Worm (Caenorhabditis elegans) whole organism, young adult: ENCODE results near the gene Y17D7C.6.
"Not testable (repeated sequence)": the region's sequence is repeated elsewhere in the genome, so short reads cannot be mapped to it uniquely, and the experiment has no call there.

Source experiments
- B0035.1 ChIP-seq: sonication (generic microtip); optimal IDR thresholded peaks from 2 replicates; lab custom pipeline; 2016; ENCODE audit warnings: missing genetic modification characterization, mild to moderate bottlenecking, missing compliant biosample characterization, missing genotype, missing genetic modification reagents
- F22D6.2 ChIP-seq: sonication (generic microtip); optimal IDR thresholded peaks from 2 replicates; lab custom pipeline; 2016; ENCODE audit warnings: mild to moderate bottlenecking, missing genetic modification characterization, missing compliant biosample characterization
- F23B12.7 ChIP-seq: sonication (generic microtip); optimal IDR thresholded peaks from 2 replicates; lab custom pipeline; 2017; ENCODE audit warnings: missing genetic modification characterization, mild to moderate bottlenecking, missing compliant biosample characterization, antibody characterized with exemption, moderate library complexity; ENCODE audit not compliant: insufficient read depth
- F33H1.4 ChIP-seq: fragments of 200-800 bp; sonication (Bioruptor generic); IDR thresholded peaks from 2 replicates; pipeline ENCODE4 v1.3.6; 2022; ENCODE audit warnings: missing genetic modification reagents, missing genetic modification characterization, missing compliant biosample characterization
- F39B2.1 ChIP-seq: fragments of 200-800 bp; sonication (Bioruptor generic); IDR thresholded peaks from 2 replicates; pipeline ENCODE4 v1.3.6; 2022; ENCODE audit warnings: missing genetic modification reagents, missing genetic modification characterization, missing compliant biosample characterization
- F49E8.2 ChIP-seq: sonication (generic microtip); optimal IDR thresholded peaks from 3 replicates; lab custom pipeline; 2017; ENCODE audit warnings: missing genetic modification characterization, mild to moderate bottlenecking, missing compliant biosample characterization, antibody characterized with exemption, moderate library complexity; ENCODE audit not compliant: insufficient read depth
- F52B5.7 ChIP-seq: sonication (generic microtip); optimal IDR thresholded peaks from 2 replicates; lab custom pipeline; 2016; ENCODE audit warnings: mild to moderate bottlenecking, missing genetic modification characterization, missing compliant biosample characterization
- F57A8.1 ChIP-seq: fragments of 200-800 bp; sonication (Bioruptor generic); optimal IDR thresholded peaks from 2 replicates; lab custom pipeline; 2018; ENCODE audit warnings: mild to moderate bottlenecking, missing genetic modification characterization, moderate library complexity, missing compliant biosample characterization
- K12H6.12 ChIP-seq: fragments of 200-800 bp; sonication (Bioruptor generic); optimal IDR thresholded peaks from 2 replicates; lab custom pipeline; 2018; ENCODE audit warnings: mild to moderate bottlenecking, missing genetic modification characterization, missing compliant biosample characterization
- ama-1 ChIP-seq, 3 experiments: fragments of 150-350 bp in 1 of 3; sonication (generic microtip) in 2 of 3; optimal IDR thresholded peaks; 2 replicates each; lab custom pipeline; 2014 to 2018; ENCODE audit warnings: missing biosample characterization in 2 of 3, missing genetic modification characterization in 2 of 3, missing genetic modification reagents in 2 of 3
- aptf-3 ChIP-seq: fragments of 200-800 bp; sonication (Bioruptor generic); IDR thresholded peaks from 2 replicates; pipeline ENCODE4 v1.3.6; 2022; ENCODE audit warnings: missing genetic modification characterization, missing compliant biosample characterization
- atf-7 ChIP-seq: sonication (generic microtip); optimal IDR thresholded peaks from 2 replicates; lab custom pipeline; 2017; ENCODE audit warnings: mild to moderate bottlenecking, missing genetic modification characterization, missing compliant biosample characterization
- ccch-3 ChIP-seq: fragments of 200-800 bp; sonication (Bioruptor generic); optimal IDR thresholded peaks from 2 replicates; lab custom pipeline; 2018; ENCODE audit warnings: mild to moderate bottlenecking, missing genetic modification characterization, missing compliant biosample characterization
- cebp-2 ChIP-seq: fragments of 200-800 bp; sonication (Bioruptor generic); IDR thresholded peaks from 2 replicates; pipeline ENCODE4 v1.3.6; 2022; ENCODE audit warnings: missing genetic modification characterization, missing compliant biosample characterization
- egl-44 ChIP-seq: fragments of 200-800 bp; sonication (Bioruptor generic); IDR thresholded peaks from 2 replicates; pipeline ENCODE4 v1.3.6; 2022; ENCODE audit warnings: missing genetic modification reagents, missing genetic modification characterization, missing compliant biosample characterization
- ets-4 ChIP-seq: fragments of 200-800 bp; sonication (Bioruptor generic); optimal IDR thresholded peaks from 2 replicates; lab custom pipeline; 2018; ENCODE audit warnings: mild to moderate bottlenecking, missing genetic modification characterization, missing compliant biosample characterization
- hlh-26 ChIP-seq: fragments of 200-800 bp; sonication (Bioruptor generic); conservative IDR thresholded peaks from 2 replicates; pipeline ENCODE4 v1.3.6; 2022; ENCODE audit warnings: missing genetic modification reagents, missing genetic modification characterization, missing compliant biosample characterization
- hrde-1 ChIP-seq: sonication (generic microtip); optimal IDR thresholded peaks from 2 replicates; lab custom pipeline; 2016; ENCODE audit warnings: missing genetic modification characterization, mild to moderate bottlenecking, missing compliant biosample characterization, moderate library complexity, missing genotype, missing genetic modification reagents, borderline replicate concordance
- lin-26 ChIP-seq: fragments of 200-800 bp; sonication (Bioruptor generic); IDR thresholded peaks from 2 replicates; pipeline ENCODE4 v1.3.6; 2022; ENCODE audit warnings: missing genetic modification reagents, missing genetic modification characterization, missing compliant biosample characterization
- lin-54 ChIP-seq: fragments of 200-800 bp; sonication (Bioruptor generic); optimal IDR thresholded peaks from 2 replicates; lab custom pipeline; 2018; ENCODE audit warnings: mild to moderate bottlenecking, missing genetic modification characterization, missing compliant biosample characterization
- lsy-27 ChIP-seq: sonication (generic microtip); optimal IDR thresholded peaks from 2 replicates; lab custom pipeline; 2017; ENCODE audit warnings: missing genetic modification characterization, mild to moderate bottlenecking, missing compliant biosample characterization, antibody characterized with exemption, missing genotype, borderline replicate concordance; ENCODE audit not compliant: insufficient read depth
- madf-3 ChIP-seq: fragments of 200-800 bp; sonication (Bioruptor generic); IDR thresholded peaks from 2 replicates; pipeline ENCODE4 v1.3.6; 2022; ENCODE audit warnings: missing genetic modification reagents, missing genetic modification characterization, missing compliant biosample characterization
- madf-6 ChIP-seq: fragments of 200-800 bp; sonication (Bioruptor generic); IDR thresholded peaks from 2 replicates; pipeline ENCODE4 v1.3.6; 2022; ENCODE audit warnings: missing genetic modification reagents, missing genetic modification characterization, missing compliant biosample characterization
- nfyb-1 ChIP-seq: fragments of 200-800 bp; sonication (Bioruptor generic); IDR thresholded peaks from 2 replicates; pipeline ENCODE4 v1.3.6; 2022; ENCODE audit warnings: missing genetic modification reagents, missing genetic modification characterization, missing compliant biosample characterization
- pha-4 ChIP-seq: fragments of 150-350 bp; sonication (generic microtip); optimal IDR thresholded peaks from 2 replicates; lab custom pipeline; 2014; ENCODE audit warnings: missing biosample characterization, missing genetic modification reagents, missing genetic modification characterization
- rec-8 ChIP-seq, 2 experiments: sonication (generic microtip); optimal IDR thresholded peaks; 2 replicates each; lab custom pipeline; 2016; ENCODE audit warnings: mild to moderate bottlenecking in 2 of 2, missing genetic modification characterization in 2 of 2, missing genetic modification reagents in 2 of 2, missing genotype in 2 of 2, missing biosample characterization in 1 of 2, missing compliant biosample characterization in 1 of 2, moderate library complexity in 1 of 2
- snpc-1.3 ChIP-seq: sonication (generic microtip); optimal IDR thresholded peaks from 2 replicates; lab custom pipeline; 2017; ENCODE audit warnings: missing genetic modification characterization, mild to moderate bottlenecking, missing compliant biosample characterization, antibody characterized with exemption, moderate library complexity, missing genotype, missing genetic modification reagents; ENCODE audit not compliant: insufficient read depth
- tbp1 ChIP-seq: fragments of 200-800 bp; sonication (Bioruptor generic); optimal IDR thresholded peaks from 2 replicates; lab custom pipeline; 2018; ENCODE audit warnings: mild to moderate bottlenecking, missing genetic modification characterization, missing compliant biosample characterization
- tlf-1 ChIP-seq: fragments of 200-800 bp; sonication (Bioruptor generic); optimal IDR thresholded peaks from 2 replicates; lab custom pipeline; 2018; ENCODE audit warnings: mild to moderate bottlenecking, missing genetic modification characterization, missing compliant biosample characterization
- xnd-1 ChIP-seq: sonication (generic microtip); optimal IDR thresholded peaks from 2 replicates; lab custom pipeline; 2016; ENCODE audit warnings: missing genotype, missing genetic modification reagents, missing genetic modification characterization, missing compliant biosample characterization
- zfh-2 ChIP-seq: fragments of 200-800 bp; sonication (Bioruptor generic); conservative IDR thresholded peaks from 2 replicates; pipeline ENCODE4 v1.3.6; 2022; ENCODE audit warnings: missing genetic modification reagents, missing genetic modification characterization, missing compliant biosample characterization
- zim-3 ChIP-seq: sonication (generic microtip); optimal IDR thresholded peaks from 2 replicates; lab custom pipeline; 2017; ENCODE audit warnings: mild to moderate bottlenecking, missing genetic modification characterization, moderate library complexity, missing compliant biosample characterization
- ztf-22 ChIP-seq: fragments of 200-800 bp; sonication (Bioruptor generic); optimal IDR thresholded peaks from 2 replicates; lab custom pipeline; 2018; ENCODE audit warnings: mild to moderate bottlenecking, missing genetic modification characterization, moderate library complexity, missing compliant biosample characterization

Gene Y17D7C.6

ce11 chrV:18750445-18750844, 40.8 kb downstream of the Y17D7C.6 start, which contains the start of the genes F11D11.21 and F11D11.12:
F11D11.21 (minus strand) TSS chrV:18750545.
F11D11.12 (minus strand) TSS chrV:18750682.
- TF ChIP-seq zim-3 (tag; lab: Kevin White, UChicago) (no peak), atf-7 (tag; lab: Kevin White, UChicago) (no peak), hlh-26 (GFP tag; lab: Robert Waterston, UW) (no peak), ztf-22 (GFP tag; lab: Kevin White, UChicago) (no peak), B0035.1 (tag; lab: Kevin White, UChicago) (no peak), ama-1 (optimal IDR thresholded peaks at IDR 0.05; lab: Kevin White, UChicago) (no peak), ama-1 (GFP tag; optimal IDR thresholded peaks at IDR 0.05; lab: Kevin White, UChicago) (no peak), F52B5.7 (tag; lab: Kevin White, UChicago) (no peak), F33H1.4 (GFP tag; lab: Robert Waterston, UW) (no peak), F57A8.1 (no peak), K12H6.12 (tag; lab: Kevin White, UChicago) (no peak), cebp-2 (GFP tag; lab: Robert Waterston, UW) (no peak), F22D6.2 (tag; lab: Kevin White, UChicago) (no peak), lin-54 (GFP tag; lab: Kevin White, UChicago) (no peak), lsy-27 (tag; lab: Kevin White, UChicago) (no peak), tlf-1 (GFP tag; lab: Kevin White, UChicago) (no peak), F49E8.2 (tag; lab: Kevin White, UChicago) (no peak), egl-44 (no peak), ets-4 (no peak), zfh-2 (GFP tag; lab: Robert Waterston, UW) (no peak), F39B2.1 (no peak)

DNA sequence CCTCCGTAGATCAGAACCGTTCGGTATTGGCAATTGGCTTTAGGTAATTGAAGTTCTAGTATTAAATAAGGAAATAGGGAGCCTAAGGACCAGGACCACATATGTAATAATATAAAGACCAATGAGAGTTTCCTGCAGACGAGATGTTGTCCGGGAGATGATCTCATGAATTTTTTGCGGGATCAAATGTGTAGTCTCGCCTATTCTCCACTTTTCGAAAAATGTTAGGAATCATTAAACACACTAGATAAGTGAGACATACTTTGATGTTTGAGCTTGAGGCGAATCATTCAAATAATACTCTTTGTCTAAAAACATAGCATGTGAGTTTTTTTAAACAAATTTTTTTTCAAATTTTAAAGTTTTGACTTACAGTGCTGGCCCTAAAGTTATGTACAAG, 43.4 kb downstream of the Y17D7C.6 start, which contains the start of gene F11D11.6:
Gene F11D11.6, minus strand, starts transcription at position 101 of the 400 bp plus-strand sequence.
- no peak for TF ChIP-seq aptf-3 (GFP tag; lab: Robert Waterston, UW)
- TF ChIP-seq pha-4 (tag; lab: Kevin White, UChicago), result no peak
- no peak for TF ChIP-seq nfyb-1
- no peak for TF ChIP-seq F49E8.2 (tag; lab: Kevin White, UChicago)
- no peak for TF ChIP-seq hrde-1 (tag; lab: Kevin White, UChicago)
- no peak for TF ChIP-seq ccch-3 (GFP tag; lab: Kevin White, UChicago)
- TF ChIP-seq tbp1 (GFP tag; lab: Kevin White, UChicago), result no peak
- no peak for TF ChIP-seq lin-26 (GFP tag; lab: Robert Waterston, UW)
- TF ChIP-seq madf-3 (GFP tag; lab: Robert Waterston, UW), result no peak
- TF ChIP-seq snpc-1.3, result no peak
- no peak for TF ChIP-seq zfh-2 (GFP tag; lab: Robert Waterston, UW)
- TF ChIP-seq rec-8 (tag; optimal IDR thresholded peaks at IDR 0.05; lab: Kevin White, UChicago), result no peak

DNA sequence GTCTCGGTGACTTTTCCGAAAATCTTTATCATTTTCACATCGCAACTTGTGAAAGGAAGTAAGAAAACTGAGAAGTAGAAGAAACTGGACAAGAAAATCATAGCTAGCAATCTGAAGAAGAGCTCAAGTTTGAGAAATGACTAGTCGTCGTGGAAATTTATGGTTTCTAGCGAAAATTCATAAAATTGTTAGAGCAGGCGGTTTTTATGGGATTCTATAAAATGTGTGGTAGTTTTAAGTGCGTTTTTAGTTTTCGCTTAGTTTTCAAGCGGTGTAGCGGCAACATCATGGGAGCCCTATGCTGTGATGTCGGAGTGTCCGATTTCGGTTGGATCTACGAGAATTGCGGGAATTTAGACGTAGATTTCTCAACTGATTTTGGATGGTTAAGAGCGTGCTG, 44.7 kb downstream of the Y17D7C.6 start, which contains the start of gene clec-254:
Gene clec-254, minus strand, starts transcription at position 101 of the 400 bp plus-strand sequence.
- TF ChIP-seq madf-6 (GFP tag; lab: Robert Waterston, UW); xnd-1 (tag; lab: Kevin White, UChicago); F23B12.7 (tag; lab: Kevin White, UChicago): not testable (repeated sequence)
